Fruit fly (Drosophila melanogaster) whole organism, wandering third instar larva: ENCODE measurements around the gene Gdap1.

ENCODE experiments used
- Abd-B ChIP-seq: fragments of >200 bp; optimal IDR thresholded peaks from 2 replicates; lab custom pipeline; 2017; ENCODE audit warnings: missing biosample characterization, missing genetic modification characterization
- CG9705 ChIP-seq: fragments of 200-800 bp; sonication (Bioruptor generic); optimal IDR thresholded peaks from 2 replicates; lab custom pipeline; 2018; ENCODE audit warnings: missing biosample characterization, mild to moderate bottlenecking, missing genetic modification characterization
- Dfd ChIP-seq: fragments of >200 bp; optimal IDR thresholded peaks from 2 replicates; lab custom pipeline; 2017; ENCODE audit warnings: missing biosample characterization, missing genetic modification characterization
- N ChIP-seq: fragments of >200 bp; optimal IDR thresholded peaks from 2 replicates; lab custom pipeline; 2018; ENCODE audit warnings: missing biosample characterization, missing external identifiers, missing genetic modification characterization
- OdsH ChIP-seq: fragments of 200-800 bp; sonication (Bioruptor generic); optimal IDR thresholded peaks from 2 replicates; lab custom pipeline; 2016; ENCODE audit warnings: missing biosample characterization, mild to moderate bottlenecking, missing genetic modification characterization
- dl ChIP-seq, 2 experiments: fragments of 175-275, 200-275 bp in 1 of 2; fragments of 200-275 bp in 1 of 2; sonication (Bioruptor generic); optimal IDR thresholded peaks; lab custom pipeline; 2018; ENCODE audit warnings: mild to moderate bottlenecking in 2 of 2, missing biosample characterization in 2 of 2, missing genetic modification characterization in 2 of 2, moderate library complexity in 2 of 2; ENCODE audit not compliant: partially characterized antibody in 2 of 2, insufficient read depth in 1 of 2
- psq ChIP-seq: fragments of 200-800 bp; sonication (Bioruptor generic); optimal IDR thresholded peaks from 3 replicates; lab custom pipeline; 2017; ENCODE audit warnings: missing biosample characterization, mild to moderate bottlenecking, missing genetic modification characterization, moderate library complexity
- sage ChIP-seq: fragments of 200-800 bp; sonication (Bioruptor generic); optimal IDR thresholded peaks from 2 replicates; lab custom pipeline; 2016; ENCODE audit warnings: missing biosample characterization, mild to moderate bottlenecking, missing genetic modification characterization
- usp ChIP-seq: fragments of >200 bp; optimal IDR thresholded peaks from 2 replicates; lab custom pipeline; 2017; ENCODE audit warnings: missing biosample characterization, missing genetic modification characterization

DNA sequence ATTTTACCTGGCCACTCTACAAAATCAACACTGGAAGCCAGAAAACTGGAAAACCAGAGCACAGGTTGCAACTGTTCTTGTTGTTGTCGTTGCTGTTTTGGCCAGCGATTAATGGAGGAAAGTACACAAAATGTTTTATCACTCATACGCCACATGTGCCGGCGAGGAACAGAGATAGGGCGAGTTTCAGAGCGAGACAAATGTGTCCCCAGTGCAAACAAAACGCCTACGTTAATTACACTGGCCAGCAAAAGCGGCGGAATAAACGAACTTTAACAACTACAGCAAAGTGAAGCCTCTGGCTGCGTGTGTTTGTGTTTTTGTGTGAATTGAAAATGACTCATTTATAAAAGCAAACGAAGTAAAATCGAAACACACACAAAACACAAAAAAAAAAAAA is 38.4 kb downstream of the Gdap1 start:
- TF ChIP-seq OdsH (GFP tag; lab: Kevin White, UChicago) (peak; percentile 16), usp (no peak), dl (GFP tag; optimal IDR thresholded peaks at IDR 0.05; lab: Kevin White, UChicago; ENCODE audit: insufficient read depth in 1 of 2, partially characterized antibody in 2 of 2) (no peak), Dfd (GFP tag; lab: Kevin White, UChicago) (no peak), Abd-B (no peak), psq (peak; percentile 32), N (GFP tag; lab: Kevin White, UChicago) (no peak), sage (GFP tag; lab: Kevin White, UChicago) (no peak), CG9705 (GFP tag; lab: Kevin White, UChicago) (no peak)
